Worm (Caenorhabditis elegans) whole organism, early embryonic: Measurements from ENCODE around the gene Y80D4G.2.

ENCODE experiments used
- B0310.2 ChIP-seq: sonication (generic microtip); optimal IDR thresholded peaks from 2 replicates; lab custom pipeline; 2016; ENCODE audit warnings: mild to moderate bottlenecking, missing genetic modification characterization, missing compliant biosample characterization
- F13C5.2 ChIP-seq: sonication (generic microtip); optimal IDR thresholded peaks from 2 replicates; lab custom pipeline; 2017; ENCODE audit warnings: mild to moderate bottlenecking, missing genetic modification characterization, inconsistent platforms, missing compliant biosample characterization
- aly-1 ChIP-seq: sonication (generic microtip); optimal IDR thresholded peaks from 2 replicates; lab custom pipeline; 2016; ENCODE audit warnings: missing genetic modification characterization, missing compliant biosample characterization
- ama-1 ChIP-seq: fragments of 150-350 bp; optimal IDR thresholded peaks from 2 replicates; lab custom pipeline; 2014
- ceh-13 ChIP-seq: fragments of 200-800 bp; sonication (Bioruptor generic); optimal IDR thresholded peaks from 2 replicates; lab custom pipeline; 2018; ENCODE audit warnings: mild to moderate bottlenecking, missing genetic modification characterization, missing compliant biosample characterization
- ceh-36 ChIP-seq: sonication (generic microtip); optimal IDR thresholded peaks from 2 replicates; lab custom pipeline; 2016; ENCODE audit warnings: missing genetic modification characterization, inconsistent platforms, missing compliant biosample characterization
- ets-7 ChIP-seq: sonication (generic microtip); optimal IDR thresholded peaks from 2 replicates; lab custom pipeline; 2016; ENCODE audit warnings: missing genotype, missing genetic modification characterization, missing compliant biosample characterization
- flt-1 ChIP-seq: fragments of 200-800 bp; sonication (Bioruptor generic); IDR thresholded peaks from 2 replicates; pipeline ENCODE4 v1.3.6; 2022; ENCODE audit warnings: missing genetic modification characterization, missing compliant biosample characterization
- hmbx-1 ChIP-seq: sonication (generic microtip); optimal IDR thresholded peaks from 2 replicates; lab custom pipeline; 2016; ENCODE audit warnings: mild to moderate bottlenecking, missing genetic modification characterization, missing compliant biosample characterization
- hmg-4 ChIP-seq: fragments of 200-800 bp; sonication (Bioruptor generic); optimal IDR thresholded peaks from 2 replicates; lab custom pipeline; 2018; ENCODE audit warnings: mild to moderate bottlenecking, missing genetic modification characterization, missing compliant biosample characterization
- hnd-1 ChIP-seq: sonication (generic microtip); optimal IDR thresholded peaks from 2 replicates; lab custom pipeline; 2016; ENCODE audit warnings: missing genetic modification characterization, missing compliant biosample characterization
- pes-1 ChIP-seq: fragments of 200-800 bp; sonication (Bioruptor generic); IDR thresholded peaks from 2 replicates; pipeline ENCODE4 v1.3.6; 2022; ENCODE audit warnings: missing genetic modification reagents, missing genetic modification characterization, missing compliant biosample characterization
- scrt-1 ChIP-seq: fragments of 200-800 bp; sonication (Bioruptor generic); IDR thresholded peaks from 2 replicates; pipeline ENCODE4 v1.3.6; 2022; ENCODE audit warnings: missing genetic modification characterization, missing compliant biosample characterization
- sea-1 ChIP-seq: fragments of 200-800 bp; sonication (Bioruptor generic); conservative IDR thresholded peaks from 2 replicates; pipeline ENCODE4 v1.3.6; 2022; ENCODE audit warnings: missing genetic modification characterization, missing compliant biosample characterization
- tbx-11 ChIP-seq: fragments of 200-800 bp; sonication (Bioruptor generic); IDR thresholded peaks from 2 replicates; pipeline ENCODE4 v1.3.6; 2022; ENCODE audit warnings: missing genetic modification characterization, missing compliant biosample characterization
- tbx-37 ChIP-seq: fragments of 200-800 bp; sonication (Bioruptor generic); conservative IDR thresholded peaks from 2 replicates; pipeline ENCODE4 v1.3.6; 2022; ENCODE audit warnings: missing genetic modification reagents, missing genetic modification characterization, missing compliant biosample characterization
- tra-4 ChIP-seq: sonication (generic microtip); optimal IDR thresholded peaks from 2 replicates; lab custom pipeline; 2017; ENCODE audit warnings: missing genetic modification characterization, missing compliant biosample characterization

The Y80D4G.2 gene

ce11 chrIII:7584131-7584646 is 10.2 kb downstream of the Y80D4G.2 start, which contains the start of gene cup-5:
cup-5 (plus strand) TSS chrIII:7584181.
- TF ChIP-seq tbx-11 (GFP tag; lab: Robert Waterston, UW) (no peak), B0310.2 (tag; lab: Kevin White, UChicago) (no peak), flt-1 (GFP tag; lab: Robert Waterston, UW) (no peak), hmg-4 (GFP tag; lab: Kevin White, UChicago) (no peak), pes-1 (no peak), F13C5.2 (tag; lab: Kevin White, UChicago) (no peak), ama-1 (no peak)

- TF ChIP-seq scrt-1 (GFP tag; lab: Robert Waterston, UW), result no peak
- no peak for TF ChIP-seq aly-1 (tag; lab: Kevin White, UChicago)
- no peak for TF ChIP-seq F13C5.2 (tag; lab: Kevin White, UChicago)
- no peak for TF ChIP-seq hnd-1 (tag; lab: Kevin White, UChicago)
- TF ChIP-seq ceh-36 (tag; lab: Kevin White, UChicago), result no peak
- TF ChIP-seq tbx-37, result no peak
- no peak for TF ChIP-seq pes-1
- TF ChIP-seq tbx-11 (GFP tag; lab: Robert Waterston, UW), result no peak
- no peak for TF ChIP-seq hmg-4 (GFP tag; lab: Kevin White, UChicago)
- TF ChIP-seq ceh-13 (GFP tag; lab: Kevin White, UChicago), result no peak
- TF ChIP-seq tra-4, result no peak
- no peak for TF ChIP-seq B0310.2 (tag; lab: Kevin White, UChicago)
- no peak for TF ChIP-seq flt-1 (GFP tag; lab: Robert Waterston, UW)
Observed at ce11 chrIII:7582885-7583284, 11.5 kb downstream of the Y80D4G.2 start, which contains the start of gene R13A5.10. R13A5.10 (minus strand) TSS chrIII:7582985.

ce11 chrIII:7580586-7580985 is 13.8 kb downstream of the Y80D4G.2 start:
- TF ChIP-seq ceh-36 (tag; lab: Kevin White, UChicago) (no peak), scrt-1 (GFP tag; lab: Robert Waterston, UW) (no peak), aly-1 (tag; lab: Kevin White, UChicago) (no peak), hmbx-1 (tag; lab: Kevin White, UChicago) (no peak), tbx-11 (GFP tag; lab: Robert Waterston, UW) (no peak), ets-7 (tag; lab: Kevin White, UChicago) (no peak), B0310.2 (tag; lab: Kevin White, UChicago) (no peak), sea-1 (no peak)

- TF ChIP-seq B0310.2 (tag; lab: Kevin White, UChicago) (no peak), scrt-1 (GFP tag; lab: Robert Waterston, UW) (no peak), ceh-36 (tag; lab: Kevin White, UChicago) (no peak), F13C5.2 (tag; lab: Kevin White, UChicago) (no peak), hmbx-1 (tag; lab: Kevin White, UChicago) (no peak), aly-1 (tag; lab: Kevin White, UChicago) (no peak), ets-7 (tag; lab: Kevin White, UChicago) (no peak), tbx-37 (no peak), hmg-4 (GFP tag; lab: Kevin White, UChicago) (no peak), hnd-1 (tag; lab: Kevin White, UChicago) (no peak), ama-1 (no peak), tra-4 (no peak), flt-1 (GFP tag; lab: Robert Waterston, UW) (no peak), pes-1 (no peak)
Observed at ce11 chrIII:7579324-7579723, 15.1 kb downstream of the Y80D4G.2 start, which contains the start of gene mfsd-6. mfsd-6 (minus strand) TSS chrIII:7579411.

- no peak for TF ChIP-seq pes-1
- peak; percentile 71 for TF ChIP-seq F13C5.2 (tag; lab: Kevin White, UChicago)
- no peak for TF ChIP-seq B0310.2 (tag; lab: Kevin White, UChicago)
- TF ChIP-seq ceh-36 (tag; lab: Kevin White, UChicago), result no peak
- no peak for TF ChIP-seq tbx-11 (GFP tag; lab: Robert Waterston, UW)
- no peak for TF ChIP-seq ets-7 (tag; lab: Kevin White, UChicago)
- no peak for TF ChIP-seq sea-1
Observed at ce11 chrIII:7572781-7573400, 21.5 kb downstream of the Y80D4G.2 start, which contains the start of the genes rpl-9 and lpd-7. rpl-9 (minus strand) TSS chrIII:7572831. lpd-7 (plus strand) TSS chrIII:7573350.

ce11 chrIII:7571726-7572125 is 22.7 kb downstream of the Y80D4G.2 start:
- no peak for TF ChIP-seq tbx-11 (GFP tag; lab: Robert Waterston, UW)
- no peak for TF ChIP-seq pes-1
- no peak for TF ChIP-seq F13C5.2 (tag; lab: Kevin White, UChicago)
- TF ChIP-seq hmbx-1 (tag; lab: Kevin White, UChicago), result no peak
- TF ChIP-seq hnd-1 (tag; lab: Kevin White, UChicago), result no peak
- no peak for TF ChIP-seq sea-1
- no peak for TF ChIP-seq ceh-13 (GFP tag; lab: Kevin White, UChicago)
- TF ChIP-seq aly-1 (tag; lab: Kevin White, UChicago), result no peak
- no peak for TF ChIP-seq flt-1 (GFP tag; lab: Robert Waterston, UW)
- no peak for TF ChIP-seq B0310.2 (tag; lab: Kevin White, UChicago)

ce11 chrIII:7570083-7570695 is 24.2 kb downstream of the Y80D4G.2 start, which contains the start of gene R13A5.7:
R13A5.7 (minus strand) TSS chrIII:7570133.
- TF ChIP-seq ama-1 (no peak), scrt-1 (GFP tag; lab: Robert Waterston, UW) (0 out of 2 replicates have a peak, but pooled peaks have one; percentile 10), hmg-4 (GFP tag; lab: Kevin White, UChicago) (peak; percentile 74), tbx-11 (GFP tag; lab: Robert Waterston, UW) (no peak), aly-1 (tag; lab: Kevin White, UChicago) (peak; percentile 10), pes-1 (no peak)
